Fruit fly (Drosophila melanogaster) whole organism, embryonic: ENCODE measurements around the gene CG17344.
A peak's percentile ranks its signal among the peaks of the same experiment; 100 is the strongest.

ENCODE experiments used
- Ada2b ChIP-seq: fragments of 200-800 bp; sonication (Bioruptor generic); IDR thresholded peaks from 2 replicates; pipeline ENCODE4 v1.3.6; 2022; ENCODE audit warnings: missing biosample characterization, missing genetic modification characterization
- CG10147 ChIP-seq: fragments of 200-800 bp; sonication (Bioruptor generic); optimal IDR thresholded peaks from 2 replicates; lab custom pipeline; 2019; ENCODE audit warnings: missing biosample characterization, mild to moderate bottlenecking, missing genetic modification characterization, moderate library complexity
- CG10209 ChIP-seq: fragments of 200-800 bp; sonication (Bioruptor generic); optimal IDR thresholded peaks from 3 replicates; lab custom pipeline; 2017; ENCODE audit warnings: missing biosample characterization, mild to moderate bottlenecking, missing genetic modification characterization, missing genetic modification reagents
- CG10267 ChIP-seq: fragments of 200-800 bp; sonication (Bioruptor generic); optimal IDR thresholded peaks from 2 replicates; lab custom pipeline; 2018; ENCODE audit warnings: missing biosample characterization, mild to moderate bottlenecking, missing genetic modification characterization, moderate library complexity
- CG11085 ChIP-seq: fragments of 200-800 bp; sonication (Bioruptor generic); IDR thresholded peaks from 2 replicates; pipeline ENCODE4 v1.3.6; 2022; ENCODE audit warnings: missing biosample characterization, missing genetic modification characterization
- CG11723 ChIP-seq: fragments of 200-800 bp; sonication (Bioruptor generic); optimal IDR thresholded peaks from 2 replicates; lab custom pipeline; 2017; ENCODE audit warnings: missing biosample characterization, mild to moderate bottlenecking, missing genetic modification characterization
- CG14441 ChIP-seq: fragments of 200-800 bp; sonication (Bioruptor generic); IDR thresholded peaks from 2 replicates; pipeline ENCODE4 v1.3.6; 2022; ENCODE audit warnings: missing biosample characterization, missing genetic modification characterization
- CG15269 ChIP-seq: fragments of 200-800 bp; sonication (Bioruptor generic); optimal IDR thresholded peaks from 2 replicates; lab custom pipeline; 2018; ENCODE audit warnings: missing biosample characterization, mild to moderate bottlenecking, missing genetic modification characterization, moderate library complexity
- CG15514 ChIP-seq: fragments of 200-800 bp; sonication (Bioruptor generic); optimal IDR thresholded peaks from 3 replicates; lab custom pipeline; 2017; ENCODE audit warnings: missing biosample characterization, missing genetic modification characterization, mild to moderate bottlenecking, moderate library complexity, missing genetic modification reagents
- CG17385 ChIP-seq: fragments of 200-800 bp; sonication (Bioruptor generic); optimal IDR thresholded peaks from 3 replicates; lab custom pipeline; 2018; ENCODE audit warnings: missing biosample characterization, mild to moderate bottlenecking, missing genetic modification characterization
- CG17912 ChIP-seq: fragments of 200-800 bp; sonication (Bioruptor generic); optimal IDR thresholded peaks from 2 replicates; lab custom pipeline; 2018; ENCODE audit warnings: missing biosample characterization, mild to moderate bottlenecking, missing genetic modification characterization
- CG18599 ChIP-seq: fragments of 200-800 bp; sonication (Bioruptor generic); optimal IDR thresholded peaks from 3 replicates; lab custom pipeline; 2017; ENCODE audit warnings: missing biosample characterization, missing genetic modification characterization, mild to moderate bottlenecking, moderate library complexity, missing genetic modification reagents
- CG3281 ChIP-seq: fragments of 200-800 bp; sonication (Bioruptor generic); optimal IDR thresholded peaks from 3 replicates; lab custom pipeline; 2017; ENCODE audit warnings: missing biosample characterization, mild to moderate bottlenecking, missing genetic modification characterization
- CG34224 ChIP-seq: fragments of 200-800 bp; sonication (Bioruptor generic); IDR thresholded peaks from 3 replicates; pipeline ENCODE4 v1.3.6; 2022; ENCODE audit warnings: missing biosample characterization, missing genetic modification characterization; ENCODE audit not compliant: partially characterized antibody
- CG4282 ChIP-seq: fragments of 200-800 bp; sonication (Bioruptor generic); optimal IDR thresholded peaks from 2 replicates; lab custom pipeline; 2016; ENCODE audit warnings: missing biosample characterization, missing genetic modification characterization
- CG4424 ChIP-seq: fragments of 200-800 bp; sonication (Bioruptor generic); optimal IDR thresholded peaks from 3 replicates; lab custom pipeline; 2016; ENCODE audit warnings: missing biosample characterization, missing genetic modification characterization
- CG5245 ChIP-seq: fragments of 200-800 bp; sonication (Bioruptor generic); optimal IDR thresholded peaks from 3 replicates; lab custom pipeline; 2016; ENCODE audit warnings: missing biosample characterization, missing genetic modification characterization
- CG5953 ChIP-seq: fragments of 200-800 bp; sonication (Bioruptor generic); IDR thresholded peaks from 2 replicates; pipeline ENCODE4 v1.3.6; 2022; ENCODE audit warnings: missing biosample characterization, missing genetic modification characterization
- CG7556 ChIP-seq: fragments of 200-800 bp; sonication (Bioruptor generic); optimal IDR thresholded peaks from 2 replicates; lab custom pipeline; 2017; ENCODE audit warnings: missing biosample characterization, mild to moderate bottlenecking, missing genetic modification characterization
- CG8089 ChIP-seq: fragments of 200-800 bp; sonication (Bioruptor generic); optimal IDR thresholded peaks from 3 replicates; lab custom pipeline; 2016; ENCODE audit warnings: missing biosample characterization, missing genetic modification characterization
- CG9932 ChIP-seq: fragments of 200-800 bp; sonication (Bioruptor generic); IDR thresholded peaks from 2 replicates; pipeline ENCODE4 v1.3.6; 2022; ENCODE audit warnings: missing biosample characterization, missing genetic modification characterization
- D19A ChIP-seq: fragments of 200-800 bp; optimal IDR thresholded peaks from 3 replicates; lab custom pipeline; 2019; ENCODE audit warnings: missing biosample characterization, mild to moderate bottlenecking, missing genetic modification characterization, moderate library complexity
- Fer2 ChIP-seq: fragments of 200-800 bp; sonication (Bioruptor generic); optimal IDR thresholded peaks from 2 replicates; lab custom pipeline; 2018; ENCODE audit warnings: missing biosample characterization, mild to moderate bottlenecking, missing genetic modification characterization, moderate library complexity
- Hsf ChIP-seq: fragments of 200-800 bp; sonication (Bioruptor generic); optimal IDR thresholded peaks from 3 replicates; lab custom pipeline; 2016; ENCODE audit warnings: missing biosample characterization, missing genetic modification characterization
- Jarid2 ChIP-seq: fragments of 200-800 bp; sonication (Bioruptor generic); optimal IDR thresholded peaks from 3 replicates; lab custom pipeline; 2017; ENCODE audit warnings: mild to moderate bottlenecking, missing biosample characterization, missing genetic modification reagents, missing genetic modification characterization
- MESR4 ChIP-seq: fragments of 200-800 bp; sonication (Bioruptor generic); optimal IDR thresholded peaks from 2 replicates; lab custom pipeline; 2018; ENCODE audit warnings: missing biosample characterization, mild to moderate bottlenecking, missing genetic modification characterization, moderate library complexity
- Max ChIP-seq: fragments of 200-800 bp; sonication (Bioruptor generic); optimal IDR thresholded peaks from 2 replicates; lab custom pipeline; 2016; ENCODE audit warnings: missing biosample characterization, mild to moderate bottlenecking, missing genetic modification characterization
- NC2β ChIP-seq: fragments of 200-800 bp; sonication (Bioruptor generic); optimal IDR thresholded peaks from 2 replicates; lab custom pipeline; 2016; ENCODE audit warnings: missing biosample characterization, missing genetic modification characterization
- Nf-YB ChIP-seq: fragments of 200-800 bp; sonication (Bioruptor generic); optimal IDR thresholded peaks from 3 replicates; lab custom pipeline; 2019; ENCODE audit warnings: missing biosample characterization, mild to moderate bottlenecking, missing genetic modification characterization, moderate library complexity
- YL-1 ChIP-seq: fragments of 200-800 bp; sonication (Bioruptor generic); optimal IDR thresholded peaks from 3 replicates; lab custom pipeline; 2017; ENCODE audit warnings: missing biosample characterization, mild to moderate bottlenecking, missing genetic modification characterization
- abd-A ChIP-seq: fragments of 200-800 bp; sonication (Bioruptor generic); optimal IDR thresholded peaks from 3 replicates; lab custom pipeline; 2019; ENCODE audit warnings: missing biosample characterization, mild to moderate bottlenecking, missing genetic modification characterization, moderate library complexity
- ash1 ChIP-seq: fragments of 200-800 bp; sonication (Bioruptor generic); optimal IDR thresholded peaks from 2 replicates; lab custom pipeline; 2018; ENCODE audit warnings: missing biosample characterization, mild to moderate bottlenecking, missing genetic modification characterization
- bsh ChIP-seq, 2 experiments: fragments of 200-800 bp; sonication (Bioruptor generic); optimal IDR thresholded peaks; 2 replicates each; lab custom pipeline; 2017 to 2018; ENCODE audit warnings: mild to moderate bottlenecking in 2 of 2, missing biosample characterization in 2 of 2, missing genetic modification characterization in 2 of 2, moderate library complexity in 1 of 2
- cato ChIP-seq: fragments of 200-800 bp; sonication (Bioruptor generic); optimal IDR thresholded peaks from 2 replicates; lab custom pipeline; 2016; ENCODE audit warnings: missing biosample characterization, missing genetic modification characterization, borderline replicate concordance
- crc ChIP-seq: fragments of 200-800 bp; sonication (Bioruptor generic); optimal IDR thresholded peaks from 2 replicates; lab custom pipeline; 2016; ENCODE audit warnings: missing biosample characterization, missing genetic modification characterization
- croc ChIP-seq: fragments of 200-800 bp; sonication (Bioruptor generic); conservative IDR thresholded peaks from 3 replicates; pipeline ENCODE4 v1.3.6; 2022; ENCODE audit warnings: missing biosample characterization, missing genetic modification characterization
- da ChIP-seq: fragments of 200-800 bp; sonication (Bioruptor generic); optimal IDR thresholded peaks from 2 replicates; lab custom pipeline; 2016; ENCODE audit warnings: missing biosample characterization, missing genetic modification characterization
- disco-r ChIP-seq: fragments of 200-800 bp; sonication (Bioruptor generic); optimal IDR thresholded peaks from 2 replicates; lab custom pipeline; 2016; ENCODE audit warnings: missing biosample characterization, missing genetic modification characterization
- esg ChIP-seq: fragments of 200-800 bp; sonication (Bioruptor generic); conservative IDR thresholded peaks from 2 replicates; pipeline ENCODE4 v1.3.6; 2022; ENCODE audit warnings: missing biosample characterization, missing genetic modification characterization
- gcm ChIP-seq: fragments of 200-800 bp; sonication (Bioruptor generic); optimal IDR thresholded peaks from 2 replicates; lab custom pipeline; 2019; ENCODE audit warnings: missing biosample characterization, mild to moderate bottlenecking, missing genetic modification characterization, moderate library complexity
- pho ChIP-seq: fragments of 200-800 bp; sonication (Bioruptor generic); optimal IDR thresholded peaks from 2 replicates; lab custom pipeline; 2016; ENCODE audit warnings: missing biosample characterization, missing genetic modification characterization
- run ChIP-seq: fragments of 200-800 bp; sonication (Bioruptor generic); optimal IDR thresholded peaks from 3 replicates; lab custom pipeline; 2018; ENCODE audit warnings: missing biosample characterization, mild to moderate bottlenecking, missing genetic modification characterization
- sens-2 ChIP-seq: fragments of 200-800 bp; sonication (Bioruptor generic); IDR thresholded peaks from 2 replicates; pipeline ENCODE4 v1.3.6; 2022; ENCODE audit warnings: missing biosample characterization, missing genetic modification characterization
- stc ChIP-seq: fragments of 200-800 bp; sonication (Bioruptor generic); IDR thresholded peaks from 2 replicates; pipeline ENCODE4 v1.3.6; 2022; ENCODE audit warnings: missing biosample characterization, missing genetic modification characterization
- tna ChIP-seq: fragments of 200-800 bp; sonication (Bioruptor generic); IDR thresholded peaks from 2 replicates; pipeline ENCODE4 v1.3.6; 2022; ENCODE audit warnings: missing biosample characterization, missing genetic modification characterization; ENCODE audit not compliant: partially characterized antibody
- ttk ChIP-seq: fragments of 200-800 bp; sonication (Bioruptor generic); IDR thresholded peaks from 2 replicates; pipeline ENCODE4 v2.1.2; 2022; ENCODE audit warnings: missing biosample characterization, missing genetic modification characterization
- vvl ChIP-seq: fragments of 200-800 bp; sonication (Bioruptor generic); IDR thresholded peaks from 2 replicates; pipeline ENCODE4 v1.3.6; 2022; ENCODE audit warnings: missing biosample characterization, missing genetic modification characterization
- zen ChIP-seq: fragments of 200-800 bp; sonication (Bioruptor generic); optimal IDR thresholded peaks from 3 replicates; lab custom pipeline; 2018; ENCODE audit warnings: missing biosample characterization, mild to moderate bottlenecking, missing genetic modification characterization, moderate library complexity
- zfh1 ChIP-seq: fragments of 200-800 bp; sonication (Bioruptor generic); IDR thresholded peaks from 3 replicates; pipeline ENCODE4 v1.3.6; 2022; ENCODE audit warnings: missing biosample characterization, missing genetic modification characterization

The CG17344 gene

dm6 chr2L:19131905-19132402 is 30.1 kb downstream of the CG17344 start, which contains the start of the genes AsnRS and DCTN6-p27 (continued):
- TF ChIP-seq CG8089 (GFP tag; lab: Kevin White, UChicago) (peak; percentile 10), crc (GFP tag; lab: Kevin White, UChicago) (peak; percentile 10), CG11723 (GFP tag; lab: Kevin White, UChicago) (peak; percentile 38), CG17912 (peak; percentile 3), CG10147 (GFP tag; lab: Kevin White, UChicago) (peak; percentile 42), CG3281 (GFP tag; lab: Kevin White, UChicago) (peak; percentile 65), Hsf (GFP tag; lab: Kevin White, UChicago) (peak; percentile 72), CG4424 (peak; percentile 75), cato (peak; percentile 64), CG11085 (GFP tag; lab: Robert Waterston, UW) (0 out of 2 replicates have a peak, but pooled peaks have one; percentile 36), CG9932 (GFP tag; lab: Robert Waterston, UW) (peak; percentile 82), zfh1 (GFP tag; lab: Robert Waterston, UW) (peak; percentile 70), CG18599 (GFP tag; lab: Kevin White, UChicago) (peak; percentile 78), CG15514 (GFP tag; lab: Kevin White, UChicago) (peak; percentile 72), ash1 (GFP tag; lab: Kevin White, UChicago) (no peak), CG10267 (tag; lab: Kevin White, UChicago) (peak; percentile 93), sens-2 (GFP tag; lab: Robert Waterston, UW) (no peak), CG7556 (peak; percentile 66), Jarid2 (GFP tag; lab: Kevin White, UChicago) (peak; percentile 12), CG5953 (GFP tag; lab: Robert Waterston, UW) (0 out of 2 replicates have a peak, but pooled peaks have one; percentile 48), ttk (peak; percentile 58; the same call in 1 of the 2 replicates), D19A (tag; lab: Kevin White, UChicago) (peak; percentile 41), bsh (GFP tag; optimal IDR thresholded peaks at IDR 0.05; lab: Kevin White, UChicago) (peak in 1 of 2 experiments; percentile 60), CG15269 (tag; lab: Kevin White, UChicago) (peak; percentile 74), CG4282 (no peak), vvl (peak; percentile 84), CG5245 (GFP tag; lab: Kevin White, UChicago) (peak; percentile 52), zen (tag; lab: Kevin White, UChicago) (peak; percentile 43), abd-A (tag; lab: Kevin White, UChicago) (no peak), CG17385 (GFP tag; lab: Kevin White, UChicago) (peak; percentile 67), Fer2 (tag; lab: Kevin White, UChicago) (peak; percentile 67), CG14441 (GFP tag; lab: Robert Waterston, UW) (peak; percentile 50), CG10209 (peak; percentile 58), gcm (GFP tag; lab: Kevin White, UChicago) (no peak), stc (GFP tag; lab: Robert Waterston, UW) (no peak), Ada2b (GFP tag; lab: Robert Waterston, UW) (peak; percentile 52), da (GFP tag; lab: Kevin White, UChicago) (peak; percentile 3), Nf-YB (GFP tag; lab: Kevin White, UChicago) (peak; percentile 38), tna (GFP tag; lab: Robert Waterston, UW) (no peak; the same call in 1 of the 2 replicates), YL-1 (GFP tag; lab: Kevin White, UChicago) (peak; percentile 72), MESR4 (GFP tag; lab: Kevin White, UChicago) (no peak), croc (GFP tag; lab: Robert Waterston, UW) (0 out of 3 replicates have a peak, but pooled peaks have one; percentile 19), esg (GFP tag; lab: Robert Waterston, UW) (peak; percentile 46; the same call in 1 of the 2 replicates), pho (GFP tag; lab: Kevin White, UChicago) (peak; percentile 55), Max (GFP tag; lab: Kevin White, UChicago) (peak; percentile 79), CG34224 (GFP tag; lab: Robert Waterston, UW) (peak; percentile 71), NC2β (GFP tag; lab: Kevin White, UChicago) (peak; percentile 70), disco-r (GFP tag; lab: Kevin White, UChicago) (peak; percentile 50), run (no peak)
